Worm (Caenorhabditis elegans) whole organism, early embryonic: ENCODE measurements around the gene dylt-3.

Source experiments
- B0310.2 ChIP-seq: sonication (generic microtip); optimal IDR thresholded peaks from 2 replicates; lab custom pipeline; 2016; ENCODE audit warnings: mild to moderate bottlenecking, missing genetic modification characterization, missing compliant biosample characterization
- F13C5.2 ChIP-seq: sonication (generic microtip); optimal IDR thresholded peaks from 2 replicates; lab custom pipeline; 2017; ENCODE audit warnings: mild to moderate bottlenecking, missing genetic modification characterization, inconsistent platforms, missing compliant biosample characterization
- aly-1 ChIP-seq: sonication (generic microtip); optimal IDR thresholded peaks from 2 replicates; lab custom pipeline; 2016; ENCODE audit warnings: missing genetic modification characterization, missing compliant biosample characterization
- ama-1 ChIP-seq: fragments of 150-350 bp; optimal IDR thresholded peaks from 2 replicates; lab custom pipeline; 2014
- ceh-13 ChIP-seq: fragments of 200-800 bp; sonication (Bioruptor generic); optimal IDR thresholded peaks from 2 replicates; lab custom pipeline; 2018; ENCODE audit warnings: mild to moderate bottlenecking, missing genetic modification characterization, missing compliant biosample characterization
- ceh-36 ChIP-seq: sonication (generic microtip); optimal IDR thresholded peaks from 2 replicates; lab custom pipeline; 2016; ENCODE audit warnings: missing genetic modification characterization, inconsistent platforms, missing compliant biosample characterization
- ets-7 ChIP-seq: sonication (generic microtip); optimal IDR thresholded peaks from 2 replicates; lab custom pipeline; 2016; ENCODE audit warnings: missing genotype, missing genetic modification characterization, missing compliant biosample characterization
- flt-1 ChIP-seq: fragments of 200-800 bp; sonication (Bioruptor generic); IDR thresholded peaks from 2 replicates; pipeline ENCODE4 v1.3.6; 2022; ENCODE audit warnings: missing genetic modification characterization, missing compliant biosample characterization
- hmbx-1 ChIP-seq: sonication (generic microtip); optimal IDR thresholded peaks from 2 replicates; lab custom pipeline; 2016; ENCODE audit warnings: mild to moderate bottlenecking, missing genetic modification characterization, missing compliant biosample characterization
- hmg-4 ChIP-seq: fragments of 200-800 bp; sonication (Bioruptor generic); optimal IDR thresholded peaks from 2 replicates; lab custom pipeline; 2018; ENCODE audit warnings: mild to moderate bottlenecking, missing genetic modification characterization, missing compliant biosample characterization
- hnd-1 ChIP-seq: sonication (generic microtip); optimal IDR thresholded peaks from 2 replicates; lab custom pipeline; 2016; ENCODE audit warnings: missing genetic modification characterization, missing compliant biosample characterization
- pes-1 ChIP-seq: fragments of 200-800 bp; sonication (Bioruptor generic); IDR thresholded peaks from 2 replicates; pipeline ENCODE4 v1.3.6; 2022; ENCODE audit warnings: missing genetic modification reagents, missing genetic modification characterization, missing compliant biosample characterization
- scrt-1 ChIP-seq: fragments of 200-800 bp; sonication (Bioruptor generic); IDR thresholded peaks from 2 replicates; pipeline ENCODE4 v1.3.6; 2022; ENCODE audit warnings: missing genetic modification characterization, missing compliant biosample characterization
- sea-1 ChIP-seq: fragments of 200-800 bp; sonication (Bioruptor generic); conservative IDR thresholded peaks from 2 replicates; pipeline ENCODE4 v1.3.6; 2022; ENCODE audit warnings: missing genetic modification characterization, missing compliant biosample characterization
- tbx-11 ChIP-seq: fragments of 200-800 bp; sonication (Bioruptor generic); IDR thresholded peaks from 2 replicates; pipeline ENCODE4 v1.3.6; 2022; ENCODE audit warnings: missing genetic modification characterization, missing compliant biosample characterization
- tbx-37 ChIP-seq: fragments of 200-800 bp; sonication (Bioruptor generic); conservative IDR thresholded peaks from 2 replicates; pipeline ENCODE4 v1.3.6; 2022; ENCODE audit warnings: missing genetic modification reagents, missing genetic modification characterization, missing compliant biosample characterization
- tra-4 ChIP-seq: sonication (generic microtip); optimal IDR thresholded peaks from 2 replicates; lab custom pipeline; 2017; ENCODE audit warnings: missing genetic modification characterization, missing compliant biosample characterization

Gene dylt-3

ce11 chrII:8187516-8187915 is 6.0 kb downstream of the dylt-3 start:
- no peak for TF ChIP-seq sea-1
- no peak for TF ChIP-seq F13C5.2 (tag; lab: Kevin White, UChicago)
- TF ChIP-seq ama-1 (lab: Kevin White, UChicago), result no peak
- TF ChIP-seq tbx-11 (GFP tag; lab: Robert Waterston, UW), result no peak
- no peak for TF ChIP-seq pes-1 (GFP tag; lab: Robert Waterston, UW)
- no peak for TF ChIP-seq tbx-37 (GFP tag; lab: Robert Waterston, UW)
- TF ChIP-seq hnd-1 (tag; lab: Kevin White, UChicago), result no peak
- TF ChIP-seq tra-4 (tag; lab: Kevin White, UChicago), result no peak
- TF ChIP-seq hmbx-1 (tag; lab: Kevin White, UChicago), result no peak
- TF ChIP-seq scrt-1 (GFP tag; lab: Robert Waterston, UW), result no peak

- TF ChIP-seq scrt-1 (GFP tag; lab: Robert Waterston, UW) (no peak), ceh-13 (GFP tag; lab: Kevin White, UChicago) (no peak), flt-1 (no peak), ama-1 (lab: Kevin White, UChicago) (no peak), hnd-1 (tag; lab: Kevin White, UChicago) (no peak), tbx-37 (GFP tag; lab: Robert Waterston, UW) (no peak), pes-1 (GFP tag; lab: Robert Waterston, UW) (no peak), hmbx-1 (tag; lab: Kevin White, UChicago) (no peak), B0310.2 (tag; lab: Kevin White, UChicago) (no peak), tbx-11 (GFP tag; lab: Robert Waterston, UW) (no peak), F13C5.2 (tag; lab: Kevin White, UChicago) (no peak), ets-7 (tag; lab: Kevin White, UChicago) (no peak), aly-1 (tag; lab: Kevin White, UChicago) (no peak), tra-4 (tag; lab: Kevin White, UChicago) (no peak), sea-1 (no peak), ceh-36 (tag; lab: Kevin White, UChicago) (no peak), hmg-4 (GFP tag; lab: Kevin White, UChicago) (no peak)
Measured at ce11 chrII:8190455-8190854, 8.9 kb downstream of the dylt-3 start, which contains the start of gene T05C12.8. Gene T05C12.8 (minus strand): TSS chrII:8190555.

ce11 chrII:8193126-8193525 is 11.6 kb downstream of the dylt-3 start, which contains the start of gene T05C12.9:
Gene T05C12.9 (minus strand): TSS chrII:8193226.
- no peak for TF ChIP-seq sea-1
- no peak for TF ChIP-seq tbx-37 (GFP tag; lab: Robert Waterston, UW)
- TF ChIP-seq ceh-13 (GFP tag; lab: Kevin White, UChicago), result no peak
- no peak for TF ChIP-seq scrt-1 (GFP tag; lab: Robert Waterston, UW)
- TF ChIP-seq hnd-1 (tag; lab: Kevin White, UChicago), result no peak
- no peak for TF ChIP-seq flt-1
- no peak for TF ChIP-seq pes-1 (GFP tag; lab: Robert Waterston, UW)
- TF ChIP-seq aly-1 (tag; lab: Kevin White, UChicago), result no peak
- no peak for TF ChIP-seq tra-4 (tag; lab: Kevin White, UChicago)
- no peak for TF ChIP-seq ama-1 (lab: Kevin White, UChicago)
- TF ChIP-seq ceh-36 (tag; lab: Kevin White, UChicago), result no peak

- TF ChIP-seq pes-1 (GFP tag; lab: Robert Waterston, UW) (no peak), B0310.2 (tag; lab: Kevin White, UChicago) (no peak), F13C5.2 (tag; lab: Kevin White, UChicago) (no peak), hmg-4 (GFP tag; lab: Kevin White, UChicago) (no peak), aly-1 (tag; lab: Kevin White, UChicago) (no peak), hmbx-1 (tag; lab: Kevin White, UChicago) (no peak), tbx-11 (GFP tag; lab: Robert Waterston, UW) (no peak), scrt-1 (GFP tag; lab: Robert Waterston, UW) (no peak), tbx-37 (GFP tag; lab: Robert Waterston, UW) (no peak), tra-4 (tag; lab: Kevin White, UChicago) (no peak), sea-1 (no peak), ama-1 (lab: Kevin White, UChicago) (no peak), hnd-1 (tag; lab: Kevin White, UChicago) (no peak), flt-1 (no peak)
Measured at ce11 chrII:8193922-8194321, 12.4 kb downstream of the dylt-3 start.

ce11 chrII:8198503-8198902 is 17.0 kb downstream of the dylt-3 start, which contains the start of gene qua-1:
Gene qua-1 (plus strand): TSS chrII:8198803.
- TF ChIP-seq tbx-11 (GFP tag; lab: Robert Waterston, UW) (no peak), hmbx-1 (tag; lab: Kevin White, UChicago) (no peak), tbx-37 (GFP tag; lab: Robert Waterston, UW) (no peak), pes-1 (GFP tag; lab: Robert Waterston, UW) (no peak), flt-1 (no peak), ets-7 (tag; lab: Kevin White, UChicago) (no peak)

ce11 chrII:8199803-8200202 is 18.3 kb downstream of the dylt-3 start:
- TF ChIP-seq F13C5.2 (tag; lab: Kevin White, UChicago) (no peak), B0310.2 (tag; lab: Kevin White, UChicago) (no peak), tbx-37 (GFP tag; lab: Robert Waterston, UW) (no peak), pes-1 (GFP tag; lab: Robert Waterston, UW) (no peak), ceh-13 (GFP tag; lab: Kevin White, UChicago) (no peak), scrt-1 (GFP tag; lab: Robert Waterston, UW) (no peak), ceh-36 (tag; lab: Kevin White, UChicago) (no peak), ets-7 (tag; lab: Kevin White, UChicago) (no peak), tra-4 (tag; lab: Kevin White, UChicago) (no peak), hmg-4 (GFP tag; lab: Kevin White, UChicago) (no peak), sea-1 (no peak)

ce11 chrII:8204039-8204438 is 22.5 kb downstream of the dylt-3 start, which contains the start of gene col-76:
Gene col-76 (plus strand): TSS chrII:8204339.
- TF ChIP-seq ets-7 (tag; lab: Kevin White, UChicago), result no peak
- TF ChIP-seq flt-1, result no peak
- no peak for TF ChIP-seq ceh-36 (tag; lab: Kevin White, UChicago)
- TF ChIP-seq hnd-1 (tag; lab: Kevin White, UChicago), result no peak
- TF ChIP-seq scrt-1 (GFP tag; lab: Robert Waterston, UW), result no peak
- no peak for TF ChIP-seq aly-1 (tag; lab: Kevin White, UChicago)
- no peak for TF ChIP-seq tbx-11 (GFP tag; lab: Robert Waterston, UW)
- no peak for TF ChIP-seq pes-1 (GFP tag; lab: Robert Waterston, UW)
- TF ChIP-seq sea-1, result no peak
- TF ChIP-seq ama-1 (lab: Kevin White, UChicago), result no peak
- no peak for TF ChIP-seq hmbx-1 (tag; lab: Kevin White, UChicago)
- no peak for TF ChIP-seq ceh-13 (GFP tag; lab: Kevin White, UChicago)
